Worm (Caenorhabditis elegans) whole organism, young adult: ENCODE results near the gene ida-1.

Source experiments
- F49E8.2 ChIP-seq: sonication (generic microtip); optimal IDR thresholded peaks from 3 replicates; lab custom pipeline; 2017; ENCODE audit warnings: missing genetic modification characterization, mild to moderate bottlenecking, missing compliant biosample characterization, antibody characterized with exemption, moderate library complexity; ENCODE audit not compliant: insufficient read depth
- T26A5.8 ChIP-seq: sonication (generic microtip); optimal IDR thresholded peaks from 2 replicates; lab custom pipeline; 2016; ENCODE audit warnings: missing genetic modification characterization, missing compliant biosample characterization
- ama-1 ChIP-seq, 3 experiments: fragments of 150-350 bp in 1 of 3; sonication (generic microtip) in 2 of 3; optimal IDR thresholded peaks; 2 replicates each; lab custom pipeline; 2014 to 2018; ENCODE audit warnings: missing biosample characterization in 2 of 3, missing genetic modification characterization in 2 of 3, missing genetic modification reagents in 2 of 3
- aptf-3 ChIP-seq: fragments of 200-800 bp; sonication (Bioruptor generic); IDR thresholded peaks from 2 replicates; pipeline ENCODE4 v1.3.6; 2022; ENCODE audit warnings: missing genetic modification characterization, missing compliant biosample characterization
- egrh-3 ChIP-seq: fragments of 200-800 bp; sonication (Bioruptor generic); IDR thresholded peaks from 2 replicates; pipeline ENCODE4 v1.3.6; 2022; ENCODE audit warnings: missing genetic modification reagents, missing genetic modification characterization, missing compliant biosample characterization
- fkh-3 ChIP-seq: sonication (generic microtip); optimal IDR thresholded peaks from 2 replicates; lab custom pipeline; 2016; ENCODE audit warnings: mild to moderate bottlenecking, missing genetic modification characterization, missing compliant biosample characterization
- let-607 ChIP-seq, 2 experiments: fragments of 200-800 bp in 1 of 2; sonication (Bioruptor generic) in 1 of 2; sonication (generic microtip) in 1 of 2; optimal IDR thresholded peaks; 2 replicates each; lab custom pipeline; 2016 to 2018; ENCODE audit warnings: mild to moderate bottlenecking in 2 of 2, missing compliant biosample characterization in 2 of 2, missing genetic modification characterization in 2 of 2, moderate library complexity in 2 of 2, missing genotype in 1 of 2
- pbrm-1 ChIP-seq: fragments of 200-800 bp; sonication (Bioruptor generic); IDR thresholded peaks from 2 replicates; pipeline ENCODE4 v1.3.6; 2022; ENCODE audit warnings: missing genetic modification reagents, missing genetic modification characterization, missing compliant biosample characterization
- sptf-2 ChIP-seq: fragments of 200-800 bp; sonication (Bioruptor generic); optimal IDR thresholded peaks from 2 replicates; lab custom pipeline; 2018; ENCODE audit warnings: mild to moderate bottlenecking, missing genetic modification characterization, missing compliant biosample characterization

DNA sequence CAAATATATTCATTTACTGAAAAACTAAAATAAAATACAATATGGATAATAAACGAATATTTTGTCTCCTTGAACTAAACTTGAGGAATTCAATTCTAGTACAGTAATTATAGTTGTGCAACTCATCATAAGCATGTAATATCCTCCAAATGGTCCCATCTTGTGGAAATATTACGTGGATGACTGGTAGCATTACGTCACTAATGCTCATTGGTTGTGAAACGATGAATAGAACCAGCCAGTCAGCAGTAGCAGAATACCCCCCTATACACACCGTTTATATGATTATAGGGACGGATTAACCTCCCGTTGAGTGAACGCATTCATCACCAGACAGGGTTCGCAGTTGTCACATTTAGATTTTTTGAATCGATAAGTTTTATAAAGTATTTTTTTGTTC lies 37.0 kb upstream of the ida-1 start:
- TF ChIP-seq let-607 (tag; optimal IDR thresholded peaks at IDR 0.05; lab: Kevin White, UChicago): no peak
- no peak for TF ChIP-seq egrh-3 (GFP tag; lab: Robert Waterston, UW)
- no peak for TF ChIP-seq pbrm-1 (GFP tag; lab: Robert Waterston, UW)
- no peak for TF ChIP-seq F49E8.2 (tag; lab: Kevin White, UChicago)
- TF ChIP-seq ama-1 (optimal IDR thresholded peaks at IDR 0.05; lab: Kevin White, UChicago): no peak
- TF ChIP-seq ama-1 (GFP tag; optimal IDR thresholded peaks at IDR 0.05; lab: Kevin White, UChicago): no peak
- no peak for TF ChIP-seq fkh-3 (tag; lab: Kevin White, UChicago)
- TF ChIP-seq T26A5.8 (tag; lab: Kevin White, UChicago): no peak
- TF ChIP-seq sptf-2 (GFP tag; lab: Kevin White, UChicago): no peak
- no peak for TF ChIP-seq aptf-3 (GFP tag; lab: Robert Waterston, UW)
